Fruit fly (Drosophila melanogaster): ENCODE results near the gene swm.

Gene swm

dm6 chr2L:19489997-19490461 lies 3.0 kb upstream of the swm start, which contains the start of the genes CG10194 and CG18094 (continued):
- no peak for TF ChIP-seq CG16779 (GFP tag; IDR thresholded peaks at IDR 0.05)
- TF ChIP-seq danr (GFP tag; IDR thresholded peaks at IDR 0.05): no peak
- TF ChIP-seq tup (GFP tag; optimal IDR thresholded peaks at IDR 0.05): no peak
- TF ChIP-seq Doc2 (GFP tag; IDR thresholded peaks at IDR 0.05): no peak
- TF ChIP-seq Ravus (GFP tag; IDR thresholded peaks at IDR 0.05): no peak
- no peak; the same call in 1 of the 2 replicates for TF ChIP-seq Drgx (GFP tag; IDR thresholded peaks at IDR 0.05)
- peak; percentile 29 to 88 for TF ChIP-seq crp (GFP tag; optimal IDR thresholded peaks at IDR 0.05)
- TF ChIP-seq h (optimal IDR thresholded peaks at IDR 0.05): no peak
- TF ChIP-seq CTCF (GFP tag; optimal IDR thresholded peaks at IDR 0.05): no peak
- no peak for TF ChIP-seq sr (GFP tag; IDR thresholded peaks at IDR 0.05)
- TF ChIP-seq Nf-YC (tag; optimal IDR thresholded peaks at IDR 0.05): no peak
- no peak for TF ChIP-seq CG15696 (tag; optimal IDR thresholded peaks at IDR 0.05)
- TF ChIP-seq CG9215 (GFP tag; IDR thresholded peaks at IDR 0.05): peak; percentile 11; the same call in 1 of the 2 replicates
- TF ChIP-seq NK7.1 (GFP tag; optimal IDR thresholded peaks at IDR 0.05): no peak
- no peak for TF ChIP-seq jigr1 (GFP tag; IDR thresholded peaks at IDR 0.05)
- no peak for TF ChIP-seq CG8290 (GFP tag; optimal IDR thresholded peaks at IDR 0.05)
- no peak for TF ChIP-seq CG8290 (tag; optimal IDR thresholded peaks at IDR 0.05)
- no peak for TF ChIP-seq ttk (GFP tag; IDR thresholded peaks at IDR 0.05)
- TF ChIP-seq br (optimal IDR thresholded peaks at IDR 0.05): no peak
- TF ChIP-seq CG12236 (GFP tag; optimal IDR thresholded peaks at IDR 0.05): no peak
- TF ChIP-seq CG3163 (GFP tag; optimal IDR thresholded peaks at IDR 0.05): no peak
- TF ChIP-seq ara (GFP tag; IDR thresholded peaks at IDR 0.05): no peak
- no peak for TF ChIP-seq Awh (GFP tag; IDR thresholded peaks at IDR 0.05)
- TF ChIP-seq Trl (optimal IDR thresholded peaks at IDR 0.05): no peak
- no peak for TF ChIP-seq Trl (GFP tag; optimal IDR thresholded peaks at IDR 0.05)
- TF ChIP-seq stc (GFP tag; IDR thresholded peaks at IDR 0.05): peak; percentile 34; the same call in 1 of the 2 replicates
- TF ChIP-seq slbo (GFP tag; IDR thresholded peaks at IDR 0.05): peak; percentile 71
- TF ChIP-seq ham (GFP tag; IDR thresholded peaks at IDR 0.05): no peak
- TF ChIP-seq CG14710 (tag; optimal IDR thresholded peaks at IDR 0.05): peak; percentile 21
- TF ChIP-seq CG31224 (GFP tag; IDR thresholded peaks at IDR 0.05): no peak
- TF ChIP-seq Nf-YB (GFP tag; optimal IDR thresholded peaks at IDR 0.05): no peak
- TF ChIP-seq zf30C (GFP tag; optimal IDR thresholded peaks at IDR 0.05): no peak
- TF ChIP-seq CG9817 (tag; optimal IDR thresholded peaks at IDR 0.05): no peak
- TF ChIP-seq Sox102F (GFP tag; optimal IDR thresholded peaks at IDR 0.05): no peak
- TF ChIP-seq sd (tag; optimal IDR thresholded peaks at IDR 0.05): no peak
- TF ChIP-seq Dbx (GFP tag; IDR thresholded peaks at IDR 0.05): 0 out of 3 replicates have a peak, but pooled peaks have one; percentile 35
- TF ChIP-seq dmrt99B (tag; optimal IDR thresholded peaks at IDR 0.05): no peak
- no peak for TF ChIP-seq CG2129 (GFP tag; IDR thresholded peaks at IDR 0.05; ENCODE audit: partially characterized antibody)
- TF ChIP-seq CG9797 (GFP tag; optimal IDR thresholded peaks at IDR 0.05): no peak
- peak; percentile 29 for TF ChIP-seq CG13424 (tag; optimal IDR thresholded peaks at IDR 0.05)
- TF ChIP-seq nerfin-2 (GFP tag; IDR thresholded peaks at IDR 0.05; ENCODE audit: partially characterized antibody): no peak
- no peak for TF ChIP-seq ci (GFP tag; IDR thresholded peaks at IDR 0.05)
- no peak for TF ChIP-seq wor (GFP tag; IDR thresholded peaks at IDR 0.05)
- peak; percentile 53 for TF ChIP-seq CG30403 (GFP tag; optimal IDR thresholded peaks at IDR 0.05)
- TF ChIP-seq ERR (GFP tag; optimal IDR thresholded peaks at IDR 0.05): no peak
- peak; percentile 50; the same call in 2 of the 3 replicates for TF ChIP-seq knrl (GFP tag; IDR thresholded peaks at IDR 0.05; ENCODE audit: partially characterized antibody)
- no peak for TF ChIP-seq BtbVII (GFP tag; optimal IDR thresholded peaks at IDR 0.05)
- TF ChIP-seq CG17829 (tag; optimal IDR thresholded peaks at IDR 0.05): peak; percentile 15
- TF ChIP-seq CG1529 (GFP tag; optimal IDR thresholded peaks at IDR 0.05): no peak
- TF ChIP-seq lov (optimal IDR thresholded peaks at IDR 0.05): no peak
- TF ChIP-seq lov (GFP tag; IDR thresholded peaks at IDR 0.05): no peak
- no peak for TF ChIP-seq CG2889 (GFP tag; IDR thresholded peaks at IDR 0.05)
- peak; percentile 40 for TF ChIP-seq CG17385 (GFP tag; optimal IDR thresholded peaks at IDR 0.05)
- no peak for TF ChIP-seq fd3F (GFP tag; optimal IDR thresholded peaks at IDR 0.05)

Measured in whole organism, embryonic.